Fruit fly (Drosophila melanogaster): ENCODE measurements around the gene CG7231.

dm6 chr2L:8004072-8004471 is 20.3 kb downstream of the CG7231 start, which contains the start of gene Wwox:
- TF ChIP-seq pdm3 (GFP tag; optimal IDR thresholded peaks at IDR 0.05) (no peak), Sox102F (GFP tag; optimal IDR thresholded peaks at IDR 0.05) (no peak), net (GFP tag; optimal IDR thresholded peaks at IDR 0.05) (no peak), ss (GFP tag; optimal IDR thresholded peaks at IDR 0.05) (no peak), salr (GFP tag; optimal IDR thresholded peaks at IDR 0.05) (no peak), CG11902 (GFP tag; optimal IDR thresholded peaks at IDR 0.05) (no peak), dac (GFP tag; optimal IDR thresholded peaks at IDR 0.05) (no peak), vri (GFP tag; optimal IDR thresholded peaks at IDR 0.05) (no peak), Blimp-1 (GFP tag; optimal IDR thresholded peaks at IDR 0.05) (no peak), CG6808 (GFP tag; optimal IDR thresholded peaks at IDR 0.05) (no peak), fd85E (GFP tag; optimal IDR thresholded peaks at IDR 0.05) (no peak), OdsH (GFP tag; optimal IDR thresholded peaks at IDR 0.05) (no peak), CG16779 (tag; optimal IDR thresholded peaks at IDR 0.05) (no peak)
